Worm (Caenorhabditis elegans): Measurements from ENCODE around the gene fbxb-87.

ce11 chrIII:10945537-10945936 is 51.2 kb downstream of the fbxb-87 start:
- TF ChIP-seq ama-1 (optimal IDR thresholded peaks at IDR 0.05), result no peak
- no peak for TF ChIP-seq ama-1 (GFP tag; optimal IDR thresholded peaks at IDR 0.05)
- TF ChIP-seq ekl-4 (GFP tag; IDR thresholded peaks at IDR 0.05), result no peak
- no peak for TF ChIP-seq madf-6 (GFP tag; IDR thresholded peaks at IDR 0.05)
- no peak for TF ChIP-seq zfh-2 (GFP tag; conservative IDR thresholded peaks at IDR 0.05)
- TF ChIP-seq nhr-90 (tag; optimal IDR thresholded peaks at IDR 0.05), result no peak
- TF ChIP-seq unc-62 (GFP tag; optimal IDR thresholded peaks at IDR 0.05), result no peak
- TF ChIP-seq snpc-4 (GFP tag; optimal IDR thresholded peaks at IDR 0.05), result no peak
- no peak for TF ChIP-seq snpc-4 (tag; optimal IDR thresholded peaks at IDR 0.05)

Measured in whole organism, young adult.